Worm (Caenorhabditis elegans): ENCODE measurements around the gene F41B4.2.

The F41B4.2 gene

DNA sequence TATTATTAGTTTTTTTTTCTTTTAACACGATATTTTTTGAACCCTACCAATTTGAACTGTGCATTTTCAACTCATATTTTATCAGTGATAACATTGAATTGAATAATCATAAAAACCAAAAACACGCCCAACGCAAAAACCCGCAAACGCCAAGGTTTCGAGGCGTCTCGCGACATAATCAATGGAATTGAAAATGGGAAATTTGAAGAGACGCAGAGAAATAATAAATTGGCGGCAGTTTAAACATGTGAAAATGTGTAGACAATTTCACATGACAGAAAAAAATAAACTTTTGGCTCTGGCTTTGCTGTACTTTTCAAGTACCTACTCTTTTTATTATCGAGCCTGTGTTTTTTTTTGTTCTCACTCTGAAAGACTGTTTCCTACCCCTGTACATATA lies 30.2 kb downstream of the F41B4.2 start:
- no peak for TF ChIP-seq egl-44 (GFP tag; IDR thresholded peaks at IDR 0.05)
- peak in 1 of 3 experiments; percentile 78 for TF ChIP-seq lin-35 (GFP tag; optimal IDR thresholded peaks at IDR 0.05)
- TF ChIP-seq F22D6.2 (tag; optimal IDR thresholded peaks at IDR 0.05) = no peak
- no peak for TF ChIP-seq lin-26 (GFP tag; IDR thresholded peaks at IDR 0.05)
- peak; percentile 27 for TF ChIP-seq tbp1 (GFP tag; optimal IDR thresholded peaks at IDR 0.05)
- no peak for TF ChIP-seq mcd-1 (GFP tag; IDR thresholded peaks at IDR 0.05)
- no peak for TF ChIP-seq lsy-27 (tag; optimal IDR thresholded peaks at IDR 0.05; ENCODE audit: borderline replicate concordance, insufficient read depth)
- TF ChIP-seq lin-54 (GFP tag; optimal IDR thresholded peaks at IDR 0.05) = peak; percentile 78
- peak; percentile 61; the same call in 1 of the 2 replicates for TF ChIP-seq hmg-1.2 (GFP tag; IDR thresholded peaks at IDR 0.05)
- no peak for TF ChIP-seq C06A6.2 (GFP tag; conservative IDR thresholded peaks at IDR 0.05)
- TF ChIP-seq ceh-91 (GFP tag; IDR thresholded peaks at IDR 0.05) = no peak
- TF ChIP-seq C17E4.6 (GFP tag; IDR thresholded peaks at IDR 0.05) = no peak
- TF ChIP-seq B0261.1 (tag; optimal IDR thresholded peaks at IDR 0.05) = no peak
- no peak for TF ChIP-seq let-526 (GFP tag; IDR thresholded peaks at IDR 0.05)
- TF ChIP-seq madf-6 (GFP tag; IDR thresholded peaks at IDR 0.05) = no peak
- no peak for TF ChIP-seq athp-1 (tag; optimal IDR thresholded peaks at IDR 0.05)
- TF ChIP-seq bed-2 (GFP tag; IDR thresholded peaks at IDR 0.05) = no peak
- no peak for TF ChIP-seq gei-17 (GFP tag; optimal IDR thresholded peaks at IDR 0.05)
- TF ChIP-seq akir-1 (GFP tag; optimal IDR thresholded peaks at IDR 0.05) = no peak
- TF ChIP-seq ztf-3 (GFP tag; optimal IDR thresholded peaks at IDR 0.05) = no peak
- TF ChIP-seq K11D2.4 (GFP tag; IDR thresholded peaks at IDR 0.05) = no peak
- TF ChIP-seq madf-3 (GFP tag; IDR thresholded peaks at IDR 0.05) = no peak
- TF ChIP-seq lin-40 (tag; optimal IDR thresholded peaks at IDR 0.05) = peak; percentile 46
- TF ChIP-seq zfh-2 (GFP tag; conservative IDR thresholded peaks at IDR 0.05) = no peak
- no peak for TF ChIP-seq Y53F4B.3 (GFP tag; IDR thresholded peaks at IDR 0.05)
- no peak for TF ChIP-seq ceh-79 (tag; optimal IDR thresholded peaks at IDR 0.05)
- no peak for TF ChIP-seq nhr-90 (tag; optimal IDR thresholded peaks at IDR 0.05)
- peak; percentile 12 for TF ChIP-seq ama-1 (optimal IDR thresholded peaks at IDR 0.05)
- no peak for TF ChIP-seq ama-1 (GFP tag; optimal IDR thresholded peaks at IDR 0.05)
- no peak for TF ChIP-seq sea-2 (GFP tag; IDR thresholded peaks at IDR 0.05)
- peak; percentile 14 for TF ChIP-seq attf-5 (GFP tag; optimal IDR thresholded peaks at IDR 0.05)
- TF ChIP-seq efl-1 (GFP tag; optimal IDR thresholded peaks at IDR 0.05) = no peak
- no peak for TF ChIP-seq madf-8 (GFP tag; conservative IDR thresholded peaks at IDR 0.05)
- TF ChIP-seq Y67H2A.10 (GFP tag; conservative IDR thresholded peaks at IDR 0.05) = 0 out of 2 replicates have a peak, but pooled peaks have one; percentile 7
- no peak for TF ChIP-seq fkh-3 (tag; optimal IDR thresholded peaks at IDR 0.05)
- TF ChIP-seq sptf-2 (GFP tag; optimal IDR thresholded peaks at IDR 0.05) = no peak
- TF ChIP-seq tlf-1 (GFP tag; optimal IDR thresholded peaks at IDR 0.05) = no peak
- no peak for TF ChIP-seq ztf-26 (tag; optimal IDR thresholded peaks at IDR 0.05)
- no peak for TF ChIP-seq cebp-2 (GFP tag; IDR thresholded peaks at IDR 0.05)
- no peak for TF ChIP-seq ceh-100 (GFP tag; IDR thresholded peaks at IDR 0.05)
- no peak for TF ChIP-seq ceh-58 (GFP tag; IDR thresholded peaks at IDR 0.05)
- no peak for TF ChIP-seq let-607 (tag; optimal IDR thresholded peaks at IDR 0.05)
- TF ChIP-seq aptf-3 (GFP tag; IDR thresholded peaks at IDR 0.05) = no peak
- no peak for TF ChIP-seq ztf-6 (GFP tag; IDR thresholded peaks at IDR 0.05)
- no peak for TF ChIP-seq B0019.2 (GFP tag; conservative IDR thresholded peaks at IDR 0.05)
- no peak for TF ChIP-seq rpc-1 (optimal IDR thresholded peaks at IDR 0.05)
- no peak for TF ChIP-seq rpc-1 (tag; optimal IDR thresholded peaks at IDR 0.05)
- no peak for TF ChIP-seq sdz-38 (tag; optimal IDR thresholded peaks at IDR 0.05)
- no peak for TF ChIP-seq egl-18 (GFP tag; IDR thresholded peaks at IDR 0.05)
- no peak for TF ChIP-seq cebp-1 (GFP tag; IDR thresholded peaks at IDR 0.05)
- TF ChIP-seq cebp-1 (tag; optimal IDR thresholded peaks at IDR 0.05) = peak; percentile 31
